Fruit fly (Drosophila melanogaster) whole organism, embryonic: ENCODE data around the gene Sgt1.

ENCODE experiments used
- Atf6 ChIP-seq: fragments of 200-800 bp; sonication (Bioruptor generic); IDR thresholded peaks from 2 replicates; pipeline ENCODE4 v1.3.6; 2022; ENCODE audit warnings: missing biosample characterization, missing genetic modification characterization
- Awh ChIP-seq: fragments of 200-800 bp; sonication (Bioruptor generic); IDR thresholded peaks from 2 replicates; pipeline ENCODE4, ENCODE4 v1.3.6; 2022; ENCODE audit warnings: missing biosample characterization, missing genetic modification characterization
- CG10209 ChIP-seq: fragments of 200-800 bp; sonication (Bioruptor generic); optimal IDR thresholded peaks from 3 replicates; lab custom pipeline; 2017; ENCODE audit warnings: missing biosample characterization, mild to moderate bottlenecking, missing genetic modification characterization, missing genetic modification reagents
- CG10431 ChIP-seq: fragments of 200-800 bp; sonication (Bioruptor generic); optimal IDR thresholded peaks from 3 replicates; lab custom pipeline; 2018; ENCODE audit warnings: missing biosample characterization, mild to moderate bottlenecking, missing genetic modification characterization
- CG10979 ChIP-seq: fragments of 200-800 bp; sonication (Bioruptor generic); optimal IDR thresholded peaks from 2 replicates; lab custom pipeline; 2018; ENCODE audit warnings: missing biosample characterization, mild to moderate bottlenecking, missing genetic modification characterization, moderate library complexity
- CG12071 ChIP-seq: fragments of 200-800 bp; sonication (Bioruptor generic); optimal IDR thresholded peaks from 3 replicates; lab custom pipeline; 2018; ENCODE audit warnings: missing biosample characterization, mild to moderate bottlenecking, missing genetic modification characterization
- CG12391 ChIP-seq: fragments of 200-800 bp; sonication (Bioruptor generic); optimal IDR thresholded peaks from 3 replicates; lab custom pipeline; 2018; ENCODE audit warnings: missing biosample characterization, mild to moderate bottlenecking, missing genetic modification characterization, moderate library complexity
- CG13624 ChIP-seq: fragments of 200-800 bp; sonication (Bioruptor generic); optimal IDR thresholded peaks from 2 replicates; lab custom pipeline; 2016; ENCODE audit warnings: missing biosample characterization, missing genetic modification characterization
- CG3163 ChIP-seq: fragments of 200-800 bp; sonication (Bioruptor generic); optimal IDR thresholded peaks from 3 replicates; lab custom pipeline; 2016; ENCODE audit warnings: missing biosample characterization, missing genetic modification characterization
- CG33557 ChIP-seq: fragments of 200-800 bp; sonication (Bioruptor generic); optimal IDR thresholded peaks from 2 replicates; lab custom pipeline; 2019; ENCODE audit warnings: missing biosample characterization, mild to moderate bottlenecking, missing genetic modification characterization, moderate library complexity
- CG5180 ChIP-seq: fragments of 200-800 bp; sonication (Bioruptor generic); optimal IDR thresholded peaks from 3 replicates; lab custom pipeline; 2017; ENCODE audit warnings: missing biosample characterization, missing genetic modification characterization, mild to moderate bottlenecking, moderate library complexity, missing genetic modification reagents
- CG6254 ChIP-seq: fragments of 200-800 bp; sonication (Bioruptor generic); optimal IDR thresholded peaks from 3 replicates; lab custom pipeline; 2017; ENCODE audit warnings: mild to moderate bottlenecking, missing biosample characterization, missing genetic modification reagents, missing genetic modification characterization
- CG6689 ChIP-seq: fragments of 200-800 bp; sonication (Bioruptor generic); IDR thresholded peaks from 2 replicates; pipeline ENCODE4 v1.3.6; 2022; ENCODE audit warnings: missing biosample characterization, missing genetic modification characterization
- CG7271 ChIP-seq: fragments of 200-800 bp; sonication (Bioruptor generic); optimal IDR thresholded peaks from 2 replicates; lab custom pipeline; 2018; ENCODE audit warnings: missing biosample characterization, mild to moderate bottlenecking, missing genetic modification characterization, moderate library complexity
- CG8359 ChIP-seq: fragments of 200-800 bp; sonication (Bioruptor generic); optimal IDR thresholded peaks from 2 replicates; lab custom pipeline; 2017; ENCODE audit warnings: missing biosample characterization, mild to moderate bottlenecking, missing genetic modification characterization, borderline replicate concordance
- CG8944 ChIP-seq: fragments of 200-800 bp; sonication (Bioruptor generic); optimal IDR thresholded peaks from 3 replicates; lab custom pipeline; 2016; ENCODE audit warnings: missing biosample characterization, missing genetic modification characterization
- CG9932 ChIP-seq: fragments of 200-800 bp; sonication (Bioruptor generic); IDR thresholded peaks from 2 replicates; pipeline ENCODE4 v1.3.6; 2022; ENCODE audit warnings: missing biosample characterization, missing genetic modification characterization
- E2f2 ChIP-seq: fragments of 200-800 bp; sonication (Bioruptor generic); IDR thresholded peaks from 2 replicates; pipeline ENCODE4 v1.3.6; 2022; ENCODE audit warnings: missing biosample characterization, missing genetic modification characterization
- HLH3B ChIP-seq: fragments of 200-800 bp; sonication (Bioruptor generic); IDR thresholded peaks from 2 replicates; pipeline ENCODE4 v1.3.6; 2022; ENCODE audit warnings: missing biosample characterization, missing genetic modification characterization
- HLH54F ChIP-seq: fragments of 200-800 bp; sonication (Bioruptor generic); optimal IDR thresholded peaks from 3 replicates; lab custom pipeline; 2016; ENCODE audit warnings: missing biosample characterization, missing genetic modification characterization
- Hr78 ChIP-seq, 2 experiments: fragments of 200-800 bp in 1 of 2; fragments of >200 bp in 1 of 2; sonication (Bioruptor generic) in 1 of 2; optimal IDR thresholded peaks; 2 replicates each; lab custom pipeline; 2017 to 2019; ENCODE audit warnings: missing biosample characterization in 2 of 2, missing genetic modification characterization in 2 of 2, mild to moderate bottlenecking in 1 of 2, moderate library complexity in 1 of 2
- Max ChIP-seq: fragments of 200-800 bp; sonication (Bioruptor generic); optimal IDR thresholded peaks from 2 replicates; lab custom pipeline; 2016; ENCODE audit warnings: missing biosample characterization, mild to moderate bottlenecking, missing genetic modification characterization
- Taf1 ChIP-seq: fragments of 200-800 bp; sonication (Bioruptor generic); IDR thresholded peaks from 2 replicates; pipeline ENCODE4 v1.3.6; 2022; ENCODE audit warnings: missing biosample characterization, missing genetic modification characterization
- YL-1 ChIP-seq: fragments of 200-800 bp; sonication (Bioruptor generic); optimal IDR thresholded peaks from 3 replicates; lab custom pipeline; 2017; ENCODE audit warnings: missing biosample characterization, mild to moderate bottlenecking, missing genetic modification characterization
- ab ChIP-seq: fragments of 200-800 bp; sonication (Bioruptor generic); optimal IDR thresholded peaks from 2 replicates; lab custom pipeline; 2016; ENCODE audit warnings: missing biosample characterization, missing genetic modification characterization
- caup ChIP-seq: fragments of 200-800 bp; sonication (Bioruptor generic); optimal IDR thresholded peaks from 3 replicates; lab custom pipeline; 2017; ENCODE audit warnings: missing biosample characterization, mild to moderate bottlenecking, missing genetic modification characterization, moderate library complexity; ENCODE audit not compliant: severe bottlenecking
- dpn ChIP-seq, 2 experiments: fragments of 200-800 bp; sonication (Bioruptor generic); optimal IDR thresholded peaks; 3 replicates each; lab custom pipeline; 2016; ENCODE audit warnings: missing biosample characterization in 2 of 2, missing genetic modification characterization in 2 of 2
- esg ChIP-seq: fragments of 200-800 bp; sonication (Bioruptor generic); conservative IDR thresholded peaks from 2 replicates; pipeline ENCODE4 v1.3.6; 2022; ENCODE audit warnings: missing biosample characterization, missing genetic modification characterization
- fd3F ChIP-seq: fragments of 200-800 bp; sonication (Bioruptor generic); optimal IDR thresholded peaks from 2 replicates; lab custom pipeline; 2018; ENCODE audit warnings: missing biosample characterization, mild to moderate bottlenecking, missing genetic modification characterization, moderate library complexity
- ftz-f1 ChIP-seq: fragments of 200-800 bp; sonication (Bioruptor generic); optimal IDR thresholded peaks from 2 replicates; lab custom pipeline; 2016; ENCODE audit warnings: missing biosample characterization, missing genetic modification characterization
- gem ChIP-seq: fragments of 200-800 bp; sonication (Bioruptor generic); optimal IDR thresholded peaks from 2 replicates; lab custom pipeline; 2019; ENCODE audit warnings: missing biosample characterization, mild to moderate bottlenecking, missing genetic modification characterization, moderate library complexity
- gro ChIP-seq: fragments of 200-800 bp; sonication (Bioruptor generic); optimal IDR thresholded peaks from 2 replicates; lab custom pipeline; 2016; ENCODE audit warnings: missing biosample characterization, missing genetic modification characterization
- gsb-n ChIP-seq: fragments of 200-800 bp; sonication (Bioruptor generic); optimal IDR thresholded peaks from 3 replicates; lab custom pipeline; 2018; ENCODE audit warnings: missing biosample characterization, mild to moderate bottlenecking, missing genetic modification characterization
- lbe ChIP-seq: fragments of 200-800 bp; sonication (Bioruptor generic); optimal IDR thresholded peaks from 2 replicates; lab custom pipeline; 2016; ENCODE audit warnings: missing biosample characterization, mild to moderate bottlenecking, missing genetic modification characterization
- lola ChIP-seq, 3 experiments: fragments of >200 bp in 2 of 3; fragments of 200-800 bp in 1 of 3; sonication (Bioruptor generic) in 1 of 3; optimal IDR thresholded peaks; 2 replicates each; lab custom pipeline; 2017 to 2019; ENCODE audit warnings: missing biosample characterization in 3 of 3, missing genetic modification characterization in 3 of 3, mild to moderate bottlenecking in 1 of 3, moderate library complexity in 1 of 3
- nom ChIP-seq: fragments of 200-800 bp; sonication (Bioruptor generic); optimal IDR thresholded peaks from 2 replicates; lab custom pipeline; 2017; ENCODE audit warnings: missing biosample characterization, missing genetic modification characterization, mild to moderate bottlenecking, moderate library complexity, missing genetic modification reagents
- org-1 ChIP-seq: fragments of 200-800 bp; sonication (Bioruptor generic); optimal IDR thresholded peaks from 2 replicates; lab custom pipeline; 2017; ENCODE audit warnings: missing biosample characterization, missing genetic modification characterization
- p53 ChIP-seq: fragments of 200-800 bp; sonication (Bioruptor generic); optimal IDR thresholded peaks from 2 replicates; lab custom pipeline; 2016; ENCODE audit warnings: missing biosample characterization, missing genetic modification characterization
- peb ChIP-seq: fragments of 200-800 bp; sonication (Bioruptor generic); IDR thresholded peaks from 2 replicates; pipeline ENCODE4 v1.3.6; 2022; ENCODE audit warnings: missing biosample characterization, missing genetic modification characterization
- prd ChIP-seq, 3 experiments: fragments of >200 bp in 2 of 3; fragments of 200-800 bp in 1 of 3; sonication (Bioruptor generic) in 1 of 3; optimal IDR thresholded peaks in 2 of 3; IDR thresholded peaks in 1 of 3; 2 replicates in 2 of 3; 3 replicates in 1 of 3; pipeline versions ENCODE4 v1.3.6 to Lab custom; 2017 to 2022; ENCODE audit warnings: missing biosample characterization in 1 of 3, missing genetic modification characterization in 1 of 3
- repo ChIP-seq: fragments of 200-800 bp; sonication (Bioruptor generic); optimal IDR thresholded peaks from 2 replicates; lab custom pipeline; 2016; ENCODE audit warnings: missing biosample characterization, missing genetic modification characterization
- rib ChIP-seq: fragments of 200-800 bp; sonication (Bioruptor generic); IDR thresholded peaks from 2 replicates; pipeline ENCODE4 v1.3.6; 2022; ENCODE audit warnings: missing biosample characterization, missing genetic modification characterization
- sisA ChIP-seq: fragments of 200-800 bp; sonication (Bioruptor generic); IDR thresholded peaks from 2 replicates; pipeline ENCODE4 v1.3.6; 2022; ENCODE audit warnings: missing biosample characterization, missing genetic modification characterization
- tio ChIP-seq: fragments of 200-800 bp; sonication (Bioruptor generic); optimal IDR thresholded peaks from 2 replicates; lab custom pipeline; 2017; ENCODE audit warnings: missing biosample characterization, missing genetic modification characterization, inconsistent platforms
- tna ChIP-seq: fragments of 200-800 bp; sonication (Bioruptor generic); IDR thresholded peaks from 2 replicates; pipeline ENCODE4 v1.3.6; 2022; ENCODE audit warnings: missing biosample characterization, missing genetic modification characterization; ENCODE audit not compliant: partially characterized antibody
- toy ChIP-seq: fragments of 200-800 bp; sonication (Bioruptor generic); IDR thresholded peaks from 2 replicates; pipeline ENCODE4 v1.3.6; 2022; ENCODE audit warnings: missing biosample characterization, missing genetic modification characterization
- twi ChIP-seq: fragments of 200-800 bp; optimal IDR thresholded peaks from 2 replicates; lab custom pipeline; 2019; ENCODE audit warnings: missing biosample characterization, mild to moderate bottlenecking, missing genetic modification characterization, moderate library complexity

Sgt1 gene

DNA sequence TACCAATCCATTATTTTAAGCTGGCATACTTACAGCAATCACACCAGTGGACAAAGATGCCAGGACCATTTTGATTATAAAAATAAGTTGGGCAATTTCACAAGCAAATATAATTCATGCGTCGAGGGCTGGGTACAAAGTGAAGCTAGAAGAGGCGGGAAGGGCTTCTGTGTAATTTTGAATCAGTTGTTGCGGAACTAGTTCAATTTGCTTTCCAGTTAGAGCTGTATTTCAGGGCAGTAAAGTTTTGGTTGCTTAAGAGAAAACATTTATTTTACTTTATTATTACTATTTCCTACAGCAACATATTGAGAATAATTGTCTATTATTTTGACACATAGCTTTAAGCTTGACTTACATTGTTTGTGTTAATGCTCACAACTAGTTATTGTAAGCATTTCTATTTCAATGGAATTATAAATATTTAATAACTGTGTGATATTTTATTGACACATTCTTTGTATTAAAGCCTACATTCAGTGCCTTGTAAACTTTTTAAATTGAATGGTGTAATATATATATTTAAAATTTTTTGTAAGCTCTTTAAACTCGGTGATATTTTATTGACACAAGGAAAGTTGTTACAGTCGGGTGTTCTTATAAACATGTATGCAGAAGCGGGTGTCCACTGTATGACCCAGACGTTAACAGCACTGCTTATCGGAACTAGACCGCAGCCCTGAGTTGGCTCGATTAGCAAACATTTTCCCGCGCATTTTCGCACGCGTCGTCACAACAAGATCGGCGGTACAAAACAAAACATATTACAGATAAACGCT is 40.6 kb downstream of the Sgt1 start, which contains the start of the genes RPA1 and Mcm2 (continued):
- TF ChIP-seq YL-1 (GFP tag; lab: Kevin White, UChicago), result peak; percentile 65
- peak; percentile 33 for TF ChIP-seq CG8359
- peak; percentile 76 for TF ChIP-seq CG33557 (GFP tag; lab: Kevin White, UChicago)
- no peak for TF ChIP-seq prd (optimal IDR thresholded peaks at IDR 0.05; lab: Kevin White, UChicago)
- TF ChIP-seq prd (GFP tag; IDR thresholded peaks at IDR 0.05; lab: Robert Waterston, UW), result peak; percentile 88
- peak; percentile 73 for TF ChIP-seq E2f2
- TF ChIP-seq tna (GFP tag; lab: Robert Waterston, UW), result no peak
- peak; percentile 15 for TF ChIP-seq CG13624 (GFP tag; lab: Kevin White, UChicago)
- peak; percentile 59 for TF ChIP-seq nom (GFP tag; lab: Kevin White, UChicago)
- TF ChIP-seq repo (GFP tag; lab: Kevin White, UChicago), result no peak
- TF ChIP-seq lola (GFP tag; optimal IDR thresholded peaks at IDR 0.05; lab: Kevin White, UChicago), result peak in 1 of 3 experiments; percentile 79
- TF ChIP-seq lbe, result peak; percentile 49
- TF ChIP-seq twi (tag; lab: Kevin White, UChicago), result peak; percentile 72
- peak; percentile 66 for TF ChIP-seq CG10979 (tag; lab: Kevin White, UChicago)
- TF ChIP-seq dpn (GFP tag; optimal IDR thresholded peaks at IDR 0.05; lab: Kevin White, UChicago), result peak; percentile 47 to 81
- no peak for TF ChIP-seq ftz-f1 (GFP tag; lab: Kevin White, UChicago)
- peak; percentile 33 for TF ChIP-seq gsb-n (tag; lab: Kevin White, UChicago)
- TF ChIP-seq gro (GFP tag; lab: Kevin White, UChicago), result no peak
- TF ChIP-seq ab (GFP tag; lab: Kevin White, UChicago), result no peak
- TF ChIP-seq CG9932 (GFP tag; lab: Robert Waterston, UW), result peak; percentile 93
- TF ChIP-seq gem (tag; lab: Kevin White, UChicago), result peak; percentile 84
- peak; percentile 59 for TF ChIP-seq caup (GFP tag; lab: Kevin White, UChicago)
- peak; percentile 76 for TF ChIP-seq CG10209 (GFP tag; lab: Kevin White, UChicago)
- peak; percentile 57 for TF ChIP-seq Max (GFP tag; lab: Kevin White, UChicago)
- peak; percentile 56 for TF ChIP-seq HLH3B (GFP tag; lab: Robert Waterston, UW)
- TF ChIP-seq CG10431 (GFP tag; lab: Kevin White, UChicago), result peak; percentile 45
- no peak for TF ChIP-seq CG8944 (GFP tag; lab: Kevin White, UChicago)
- TF ChIP-seq CG3163 (GFP tag; lab: Kevin White, UChicago), result peak; percentile 22
- TF ChIP-seq rib (GFP tag; lab: Robert Waterston, UW), result peak; percentile 14; the same call in 1 of the 2 replicates
- TF ChIP-seq CG6689, result peak; percentile 81
- peak; percentile 67; the same call in 1 of the 2 replicates for TF ChIP-seq toy (GFP tag; lab: Robert Waterston, UW)
- TF ChIP-seq HLH54F (GFP tag; lab: Kevin White, UChicago), result peak; percentile 71
- peak; percentile 14 for TF ChIP-seq p53 (GFP tag; lab: Kevin White, UChicago)
- peak; percentile 50; the same call in 1 of the 2 replicates for TF ChIP-seq Atf6
- TF ChIP-seq Hr78 (GFP tag; optimal IDR thresholded peaks at IDR 0.05; lab: Kevin White, UChicago), result no peak
- TF ChIP-seq CG7271, result no peak
- peak; percentile 82 for TF ChIP-seq esg (GFP tag; lab: Robert Waterston, UW)
- peak; percentile 58; the same call in 1 of the 2 replicates for TF ChIP-seq Taf1
- TF ChIP-seq peb, result peak; percentile 32; the same call in 1 of the 2 replicates
- peak; percentile 74 for TF ChIP-seq fd3F
- TF ChIP-seq Awh (GFP tag; lab: Robert Waterston, UW), result peak; percentile 37; the same call in 1 of the 2 replicates
- TF ChIP-seq CG12391 (tag; lab: Kevin White, UChicago), result peak; percentile 81
- no peak for TF ChIP-seq CG12071 (GFP tag; lab: Kevin White, UChicago)
- TF ChIP-seq CG6254, result no peak
- peak; percentile 86 for TF ChIP-seq tio
- TF ChIP-seq sisA, result peak; percentile 86
- TF ChIP-seq CG5180, result no peak
- peak; percentile 16 for TF ChIP-seq org-1 (GFP tag; lab: Kevin White, UChicago)
